Worm (Caenorhabditis elegans): ENCODE measurements around the gene hda-11.

DNA sequence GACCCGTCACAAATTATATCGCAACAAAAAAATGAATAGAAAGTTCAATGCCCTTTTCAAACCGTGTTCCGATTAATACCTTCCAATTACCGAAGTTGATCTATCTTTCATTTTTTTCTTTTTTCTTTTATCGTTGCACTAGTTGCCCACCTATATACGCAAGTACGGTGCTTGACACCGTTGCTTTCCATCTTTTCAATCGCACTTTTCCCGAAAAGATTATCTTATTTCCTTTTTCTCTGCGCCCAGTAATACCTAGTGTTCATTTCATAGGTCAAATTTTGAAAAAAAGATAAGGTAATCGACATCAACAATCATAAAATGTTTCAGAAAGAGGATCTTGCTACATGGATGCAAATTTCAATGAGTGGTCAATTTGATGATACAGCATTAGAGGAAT lies 3.6 kb downstream of the hda-11 start:
- no peak for TF ChIP-seq zag-1 (tag; optimal IDR thresholded peaks at IDR 0.05)
- no peak for TF ChIP-seq ama-1 (optimal IDR thresholded peaks at IDR 0.05)
- TF ChIP-seq ceh-16 (tag; optimal IDR thresholded peaks at IDR 0.05), result no peak
- TF ChIP-seq ceh-82 (tag; optimal IDR thresholded peaks at IDR 0.05), result no peak
